Fruit fly (Drosophila melanogaster): ENCODE measurements around the gene ocn.

Gene ocn

DNA sequence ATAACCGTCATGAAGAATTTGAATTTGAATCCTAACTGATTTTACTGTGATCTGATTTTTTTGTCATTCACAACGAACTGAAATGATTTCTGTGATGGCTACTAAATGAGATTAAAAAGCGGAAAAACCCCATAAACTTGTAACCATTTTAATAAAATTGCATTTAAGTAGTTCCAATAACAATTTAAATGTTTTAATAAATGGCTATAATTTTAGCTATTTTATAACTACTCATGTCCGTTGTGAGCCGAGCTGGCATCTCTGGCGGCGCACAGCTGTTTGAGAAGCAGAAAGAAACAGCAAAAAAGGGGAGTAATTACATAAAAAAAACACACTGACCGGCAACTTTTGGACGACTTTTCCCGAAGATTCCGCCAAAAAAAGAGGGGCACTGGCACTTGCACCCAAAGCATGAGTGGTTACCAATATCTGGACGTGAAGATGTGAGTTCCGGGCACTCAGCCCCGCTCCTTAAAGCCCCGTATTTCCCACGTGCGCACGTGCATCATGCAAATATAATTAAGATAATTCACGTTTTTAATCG is 19.1 kb upstream of the ocn start, which contains the start of the genes CG7950 and Rpp14a:
Gene CG7950, plus strand, starts transcription at position 268 of the 544 bp plus-strand sequence.
Gene Rpp14a, plus strand, starts transcription at position 268 of the 544 bp plus-strand sequence.
- TF ChIP-seq Hnf4 (GFP tag; optimal IDR thresholded peaks at IDR 0.05): no peak
- peak; percentile 85 for TF ChIP-seq Jra (GFP tag; optimal IDR thresholded peaks at IDR 0.05)
- no peak for TF ChIP-seq pan (optimal IDR thresholded peaks at IDR 0.05)
- TF ChIP-seq sage (GFP tag; optimal IDR thresholded peaks at IDR 0.05): peak; percentile 62
- peak; percentile 82 for TF ChIP-seq Sp1 (GFP tag; optimal IDR thresholded peaks at IDR 0.05)
- no peak for TF ChIP-seq Dfd (GFP tag; optimal IDR thresholded peaks at IDR 0.05)
- TF ChIP-seq dmrt93B (GFP tag; optimal IDR thresholded peaks at IDR 0.05): peak; percentile 52
- TF ChIP-seq dl (GFP tag; optimal IDR thresholded peaks at IDR 0.05; ENCODE audit: insufficient read depth in 1 of 2, partially characterized antibody in 2 of 2): no peak
- TF ChIP-seq CG32264 (GFP tag; optimal IDR thresholded peaks at IDR 0.05): peak; percentile 52
- peak; percentile 89 for TF ChIP-seq HLH106 (tag; optimal IDR thresholded peaks at IDR 0.05)
- peak; percentile 81 for TF ChIP-seq woc (GFP tag; optimal IDR thresholded peaks at IDR 0.05)
- peak; percentile 91 for TF ChIP-seq ey (GFP tag; optimal IDR thresholded peaks at IDR 0.05)
- no peak for TF ChIP-seq Rel (GFP tag; optimal IDR thresholded peaks at IDR 0.05)
- TF ChIP-seq Rel (tag; optimal IDR thresholded peaks at IDR 0.05): peak; percentile 86
- TF ChIP-seq Abd-B (GFP tag; optimal IDR thresholded peaks at IDR 0.05): no peak
- TF ChIP-seq jim (GFP tag; optimal IDR thresholded peaks at IDR 0.05): no peak
- peak; percentile 85 for TF ChIP-seq fru (GFP tag; optimal IDR thresholded peaks at IDR 0.05)
- peak; percentile 69 for TF ChIP-seq dsf (GFP tag; optimal IDR thresholded peaks at IDR 0.05; ENCODE audit: borderline replicate concordance)
- peak in 1 of 2 experiments; percentile 88 for TF ChIP-seq foxo (GFP tag; optimal IDR thresholded peaks at IDR 0.05)
- TF ChIP-seq usp (GFP tag; optimal IDR thresholded peaks at IDR 0.05): no peak
- peak; percentile 65 for TF ChIP-seq GATAd (GFP tag; optimal IDR thresholded peaks at IDR 0.05)
- TF ChIP-seq lola (GFP tag; optimal IDR thresholded peaks at IDR 0.05): no peak
- TF ChIP-seq Myc (optimal IDR thresholded peaks at IDR 0.05): peak; percentile 94
- TF ChIP-seq rgr (GFP tag; optimal IDR thresholded peaks at IDR 0.05): peak; percentile 93
- TF ChIP-seq Vsx2 (GFP tag; optimal IDR thresholded peaks at IDR 0.05; ENCODE audit: partially characterized antibody): no peak
- TF ChIP-seq Dif (GFP tag; optimal IDR thresholded peaks at IDR 0.05; ENCODE audit: partially characterized antibody): no peak
- peak; percentile 77 for TF ChIP-seq CG9705 (GFP tag; optimal IDR thresholded peaks at IDR 0.05)
- no peak for TF ChIP-seq brk (GFP tag; optimal IDR thresholded peaks at IDR 0.05)
- peak; percentile 81 for TF ChIP-seq OdsH (GFP tag; optimal IDR thresholded peaks at IDR 0.05)
- TF ChIP-seq N (GFP tag; optimal IDR thresholded peaks at IDR 0.05): no peak
- TF ChIP-seq tai (GFP tag; optimal IDR thresholded peaks at IDR 0.05): no peak
- no peak for TF ChIP-seq Hr78 (GFP tag; optimal IDR thresholded peaks at IDR 0.05)
- TF ChIP-seq h (GFP tag; optimal IDR thresholded peaks at IDR 0.05): peak; percentile 91
- TF ChIP-seq psq (GFP tag; optimal IDR thresholded peaks at IDR 0.05): peak; percentile 80
- peak; percentile 87 for TF ChIP-seq br (GFP tag; optimal IDR thresholded peaks at IDR 0.05)
- TF ChIP-seq Hr83 (GFP tag; optimal IDR thresholded peaks at IDR 0.05; ENCODE audit: poor library complexity, severe bottlenecking): peak; percentile 72
- peak; percentile 43 for TF ChIP-seq sv (GFP tag; optimal IDR thresholded peaks at IDR 0.05)
- TF ChIP-seq Mio (GFP tag; optimal IDR thresholded peaks at IDR 0.05): peak; percentile 17
- TF ChIP-seq CrebA (GFP tag; optimal IDR thresholded peaks at IDR 0.05; ENCODE audit: borderline replicate concordance): no peak

dm6 chr3R:30055915-30056544 is 18.5 kb upstream of the ocn start, which contains the start of the genes Rpp14b and spn-A:
Gene Rpp14b, plus strand, starts transcription at chr3R:30055957.
Gene spn-A, minus strand, starts transcription at chr3R:30056037.
- no peak for TF ChIP-seq Jra (GFP tag; optimal IDR thresholded peaks at IDR 0.05)
- peak; percentile 4 for TF ChIP-seq OdsH (GFP tag; optimal IDR thresholded peaks at IDR 0.05)
- peak; percentile 30 for TF ChIP-seq br (GFP tag; optimal IDR thresholded peaks at IDR 0.05)
- TF ChIP-seq Hr83 (GFP tag; optimal IDR thresholded peaks at IDR 0.05; ENCODE audit: poor library complexity, severe bottlenecking): peak; percentile 21
- TF ChIP-seq sv (GFP tag; optimal IDR thresholded peaks at IDR 0.05): no peak
- TF ChIP-seq Rel (GFP tag; optimal IDR thresholded peaks at IDR 0.05): no peak
- TF ChIP-seq Rel (tag; optimal IDR thresholded peaks at IDR 0.05): no peak
- no peak for TF ChIP-seq Dif (GFP tag; optimal IDR thresholded peaks at IDR 0.05; ENCODE audit: partially characterized antibody)
- no peak for TF ChIP-seq Dfd (GFP tag; optimal IDR thresholded peaks at IDR 0.05)
- TF ChIP-seq N (GFP tag; optimal IDR thresholded peaks at IDR 0.05): no peak
- no peak for TF ChIP-seq sage (GFP tag; optimal IDR thresholded peaks at IDR 0.05)
- no peak for TF ChIP-seq dsf (GFP tag; optimal IDR thresholded peaks at IDR 0.05; ENCODE audit: borderline replicate concordance)
- TF ChIP-seq dmrt93B (GFP tag; optimal IDR thresholded peaks at IDR 0.05): no peak
- TF ChIP-seq foxo (GFP tag; optimal IDR thresholded peaks at IDR 0.05): peak in 1 of 2 experiments; percentile 43
- no peak for TF ChIP-seq psq (GFP tag; optimal IDR thresholded peaks at IDR 0.05)
- TF ChIP-seq dl (GFP tag; optimal IDR thresholded peaks at IDR 0.05; ENCODE audit: insufficient read depth in 1 of 2, partially characterized antibody in 2 of 2): no peak
- TF ChIP-seq h (GFP tag; optimal IDR thresholded peaks at IDR 0.05): peak; percentile 18
- peak; percentile 47 for TF ChIP-seq woc (GFP tag; optimal IDR thresholded peaks at IDR 0.05)
- no peak for TF ChIP-seq usp (GFP tag; optimal IDR thresholded peaks at IDR 0.05)
- no peak for TF ChIP-seq Hnf4 (GFP tag; optimal IDR thresholded peaks at IDR 0.05)
- TF ChIP-seq rgr (GFP tag; optimal IDR thresholded peaks at IDR 0.05): peak; percentile 53
- no peak for TF ChIP-seq fru (GFP tag; optimal IDR thresholded peaks at IDR 0.05)
- TF ChIP-seq ey (GFP tag; optimal IDR thresholded peaks at IDR 0.05): peak; percentile 19
- TF ChIP-seq Sp1 (GFP tag; optimal IDR thresholded peaks at IDR 0.05): peak; percentile 13
- TF ChIP-seq Mio (GFP tag; optimal IDR thresholded peaks at IDR 0.05): no peak
- no peak for TF ChIP-seq Hr78 (GFP tag; optimal IDR thresholded peaks at IDR 0.05)
- TF ChIP-seq HLH106 (tag; optimal IDR thresholded peaks at IDR 0.05): peak; percentile 39

Data from whole organism, wandering third instar larva.